Worm (Caenorhabditis elegans) whole organism, L3 larva: Measurements from ENCODE around the gene str-169.

Source experiments
- ZK546.5 ChIP-seq: sonication (generic microtip); optimal IDR thresholded peaks from 2 replicates; lab custom pipeline; 2017; ENCODE audit warnings: missing biosample characterization, missing genetic modification characterization
- ceh-16 ChIP-seq: sonication (generic microtip); optimal IDR thresholded peaks from 2 replicates; lab custom pipeline; 2017; ENCODE audit warnings: missing biosample characterization, missing genetic modification characterization
- ceh-9 ChIP-seq: sonication (generic microtip); optimal IDR thresholded peaks from 2 replicates; lab custom pipeline; 2018; ENCODE audit warnings: missing biosample characterization, missing genetic modification characterization
- egl-27 ChIP-seq: sonication (generic microtip); optimal IDR thresholded peaks from 4 replicates; lab custom pipeline; 2017; ENCODE audit warnings: missing biosample characterization, missing genetic modification reagents, missing genetic modification characterization
- elt-2 ChIP-seq: sonication (generic microtip); optimal IDR thresholded peaks from 2 replicates; lab custom pipeline; 2016; ENCODE audit warnings: missing genetic modification reagents, mild to moderate bottlenecking, missing genetic modification characterization, missing compliant biosample characterization
- mdl-1 ChIP-seq: fragments of 150-350 bp; optimal IDR thresholded peaks from 2 replicates; lab custom pipeline; 2014; ENCODE audit warnings: missing biosample characterization, missing genetic modification characterization
- nfya-1 ChIP-seq: sonication (generic microtip); optimal IDR thresholded peaks from 2 replicates; lab custom pipeline; 2017; ENCODE audit warnings: missing genetic modification characterization, mild to moderate bottlenecking, missing compliant biosample characterization, antibody characterized with exemption, moderate library complexity; ENCODE audit not compliant: insufficient read depth
- nhr-23 ChIP-seq: fragments of 150-350 bp; optimal IDR thresholded peaks from 2 replicates; lab custom pipeline; 2014; ENCODE audit warnings: missing biosample characterization, missing genetic modification reagents, missing genetic modification characterization
- nhr-76 ChIP-seq: fragments of 150-350 bp; sonication (generic microtip); optimal IDR thresholded peaks from 5 replicates; lab custom pipeline; 2014; ENCODE audit warnings: missing biosample characterization, missing genetic modification characterization
- pha-4 ChIP-seq: fragments of 150-350 bp; optimal IDR thresholded peaks from 2 replicates; lab custom pipeline; 2014; ENCODE audit warnings: missing biosample characterization, missing genetic modification reagents, missing genetic modification characterization
- skn-1 ChIP-seq: fragments of 150-350 bp; optimal IDR thresholded peaks from 2 replicates; lab custom pipeline; 2014; ENCODE audit warnings: missing biosample characterization, missing genetic modification characterization
- snpc-4 ChIP-seq: fragments of 150-350 bp; optimal IDR thresholded peaks from 2 replicates; lab custom pipeline; 2014; ENCODE audit warnings: missing biosample characterization, missing genetic modification characterization
- ztf-11 ChIP-seq: fragments of 150-350 bp; optimal IDR thresholded peaks from 2 replicates; lab custom pipeline; 2014; ENCODE audit warnings: missing biosample characterization, missing genetic modification characterization

ce11 chrIV:4915689-4916088 is 30.2 kb upstream of the str-169 start, which contains the start of gene str-155:
- TF ChIP-seq elt-2 (tag; lab: Kevin White, UChicago) (no peak), nhr-76 (no peak), ztf-11 (tag; lab: Kevin White, UChicago) (no peak), nhr-23 (tag; lab: Kevin White, UChicago) (no peak), mdl-1 (tag; lab: Kevin White, UChicago) (no peak), egl-27 (tag; lab: Kevin White, UChicago) (no peak), ZK546.5 (tag; lab: Kevin White, UChicago) (no peak), nfya-1 (tag; lab: Kevin White, UChicago) (no peak), skn-1 (tag; lab: Kevin White, UChicago) (no peak), snpc-4 (no peak), pha-4 (tag; lab: Kevin White, UChicago) (no peak), ceh-16 (tag; lab: Kevin White, UChicago) (no peak), ceh-9 (tag; lab: Kevin White, UChicago) (no peak)
